Worm (Caenorhabditis elegans): ENCODE results near the gene nhr-180.
A peak's percentile ranks its signal among the peaks of the same experiment; 100 is the strongest.

The nhr-180 gene

ce11 chrV:638328-638727, 29.0 kb downstream of the nhr-180 start, which contains the start of gene srj-37:
Gene srj-37 (plus strand): TSS chrV:638628.
- TF ChIP-seq W03F9.2 (tag; optimal IDR thresholded peaks at IDR 0.05) (no peak), dao-5 (tag; optimal IDR thresholded peaks at IDR 0.05) (no peak), him-1 (tag; optimal IDR thresholded peaks at IDR 0.05) (no peak)

ce11 chrV:636281-636680, 31.0 kb downstream of the nhr-180 start, which contains the start of gene pals-31:
Gene pals-31 (plus strand): TSS chrV:636581.
- no peak for TF ChIP-seq W03F9.2 (tag; optimal IDR thresholded peaks at IDR 0.05)
- TF ChIP-seq him-1 (tag; optimal IDR thresholded peaks at IDR 0.05) = no peak
- TF ChIP-seq dao-5 (tag; optimal IDR thresholded peaks at IDR 0.05) = no peak

ce11 chrV:635630-636029, 31.7 kb downstream of the nhr-180 start:
- TF ChIP-seq dao-5 (tag; optimal IDR thresholded peaks at IDR 0.05) = no peak
- TF ChIP-seq him-1 (tag; optimal IDR thresholded peaks at IDR 0.05) = no peak
- no peak for TF ChIP-seq W03F9.2 (tag; optimal IDR thresholded peaks at IDR 0.05)

- no peak for TF ChIP-seq W03F9.2 (tag; optimal IDR thresholded peaks at IDR 0.05)
- TF ChIP-seq dao-5 (tag; optimal IDR thresholded peaks at IDR 0.05) = no peak
- no peak for TF ChIP-seq him-1 (tag; optimal IDR thresholded peaks at IDR 0.05)
Measured at ce11 chrV:634855-635254, 32.5 kb downstream of the nhr-180 start, which contains the start of gene F48G7.10. Gene F48G7.10 (minus strand): TSS chrV:634955.

- TF ChIP-seq him-1 (tag; optimal IDR thresholded peaks at IDR 0.05) (no peak), dao-5 (tag; optimal IDR thresholded peaks at IDR 0.05) (no peak), W03F9.2 (tag; optimal IDR thresholded peaks at IDR 0.05) (no peak)
Measured at ce11 chrV:631832-632231, 35.5 kb downstream of the nhr-180 start.

- TF ChIP-seq W03F9.2 (tag; optimal IDR thresholded peaks at IDR 0.05) (no peak), dao-5 (tag; optimal IDR thresholded peaks at IDR 0.05) (no peak), him-1 (tag; optimal IDR thresholded peaks at IDR 0.05) (no peak)
Measured at ce11 chrV:628527-628926, 38.8 kb downstream of the nhr-180 start, which contains the start of gene F48G7.9. Gene F48G7.9 (minus strand): TSS chrV:628627.

- no peak for TF ChIP-seq W03F9.2 (tag; optimal IDR thresholded peaks at IDR 0.05)
- TF ChIP-seq dao-5 (tag; optimal IDR thresholded peaks at IDR 0.05) = no peak
- no peak for TF ChIP-seq him-1 (tag; optimal IDR thresholded peaks at IDR 0.05)
Measured at ce11 chrV:627585-627984, 39.7 kb downstream of the nhr-180 start, which contains the start of gene F48G7.8. Gene F48G7.8 (minus strand): TSS chrV:627685.

- TF ChIP-seq W03F9.2 (tag; optimal IDR thresholded peaks at IDR 0.05) = no peak
- TF ChIP-seq him-1 (tag; optimal IDR thresholded peaks at IDR 0.05) = no peak
- TF ChIP-seq dao-5 (tag; optimal IDR thresholded peaks at IDR 0.05) = no peak
Measured at ce11 chrV:626321-626720, 41.0 kb downstream of the nhr-180 start, which contains the start of gene F48G7.7. Gene F48G7.7 (minus strand): TSS chrV:626421.

ce11 chrV:624922-625321, 42.4 kb downstream of the nhr-180 start, which contains the start of gene srt-17:
Gene srt-17 (minus strand): TSS chrV:625022.
- no peak for TF ChIP-seq dao-5 (tag; optimal IDR thresholded peaks at IDR 0.05)
- no peak for TF ChIP-seq W03F9.2 (tag; optimal IDR thresholded peaks at IDR 0.05)
- TF ChIP-seq him-1 (tag; optimal IDR thresholded peaks at IDR 0.05) = no peak

- TF ChIP-seq W03F9.2 (tag; optimal IDR thresholded peaks at IDR 0.05) = no peak
- TF ChIP-seq dao-5 (tag; optimal IDR thresholded peaks at IDR 0.05) = no peak
- TF ChIP-seq him-1 (tag; optimal IDR thresholded peaks at IDR 0.05) = no peak
Measured at ce11 chrV:622902-623301, 44.4 kb downstream of the nhr-180 start, which contains the start of gene F48G7.5. Gene F48G7.5 (minus strand): TSS chrV:622935.

- no peak for TF ChIP-seq him-1 (tag; optimal IDR thresholded peaks at IDR 0.05)
- no peak for TF ChIP-seq W03F9.2 (tag; optimal IDR thresholded peaks at IDR 0.05)
- TF ChIP-seq dao-5 (tag; optimal IDR thresholded peaks at IDR 0.05) = no peak
Measured at ce11 chrV:620987-621386, 46.3 kb downstream of the nhr-180 start.

- peak; percentile 36 for TF ChIP-seq W03F9.2 (tag; optimal IDR thresholded peaks at IDR 0.05)
- no peak for TF ChIP-seq dao-5 (tag; optimal IDR thresholded peaks at IDR 0.05)
Measured at ce11 chrV:619054-619453, 48.3 kb downstream of the nhr-180 start, which contains the start of gene F48G7.4. Gene F48G7.4 (plus strand): TSS chrV:619453.

- no peak for TF ChIP-seq him-1 (tag; optimal IDR thresholded peaks at IDR 0.05)
- TF ChIP-seq dao-5 (tag; optimal IDR thresholded peaks at IDR 0.05) = no peak
- TF ChIP-seq W03F9.2 (tag; optimal IDR thresholded peaks at IDR 0.05) = no peak
Measured at ce11 chrV:617917-618316, 49.4 kb downstream of the nhr-180 start.

Data from whole organism, L4/young adult.